Fruit fly (Drosophila melanogaster): ENCODE data around the gene CG18764.
A peak's percentile ranks its signal among the peaks of the same experiment; 100 is the strongest.

CG18764 gene

DNA sequence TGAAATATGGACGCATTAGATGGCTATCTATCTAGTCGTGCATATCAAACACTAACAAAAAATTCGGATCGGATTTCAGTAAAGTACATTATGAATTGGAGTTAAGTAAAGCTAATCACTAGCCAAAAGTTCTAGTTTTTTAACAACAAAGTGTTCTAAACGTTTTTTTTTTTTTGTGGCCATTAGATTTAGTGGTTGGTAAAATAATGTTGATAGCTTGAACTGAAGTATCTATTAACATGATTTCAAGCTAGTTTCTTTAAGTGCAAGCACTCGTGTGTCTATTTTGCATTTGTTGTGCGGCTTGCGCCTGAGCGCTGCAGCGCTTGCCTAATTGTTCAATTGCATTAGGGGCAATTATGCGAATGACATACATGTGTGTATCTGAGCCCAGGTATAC, 35.9 kb downstream of the CG18764 start (continued):
- no peak for TF ChIP-seq toy (GFP tag; IDR thresholded peaks at IDR 0.05)
- peak; percentile 41 for TF ChIP-seq gem (tag; optimal IDR thresholded peaks at IDR 0.05)
- no peak for TF ChIP-seq crp (GFP tag; optimal IDR thresholded peaks at IDR 0.05)
- TF ChIP-seq mam (GFP tag; optimal IDR thresholded peaks at IDR 0.05), result no peak
- no peak for TF ChIP-seq Dbx (GFP tag; IDR thresholded peaks at IDR 0.05)
- no peak for TF ChIP-seq CG4282 (GFP tag; optimal IDR thresholded peaks at IDR 0.05)
- TF ChIP-seq CG17612 (GFP tag; IDR thresholded peaks at IDR 0.05), result no peak
- peak in 1 of 2 experiments; percentile 31 for TF ChIP-seq Hr51 (GFP tag; optimal IDR thresholded peaks at IDR 0.05)
- no peak for TF ChIP-seq CG13287 (GFP tag; IDR thresholded peaks at IDR 0.05; ENCODE audit: partially characterized antibody)
- no peak for TF ChIP-seq CkIIα-i1 (GFP tag; IDR thresholded peaks at IDR 0.05)
- TF ChIP-seq CG11398 (GFP tag; optimal IDR thresholded peaks at IDR 0.05), result no peak
- TF ChIP-seq cad (GFP tag; optimal IDR thresholded peaks at IDR 0.05), result no peak
- no peak for TF ChIP-seq Hmx (GFP tag; optimal IDR thresholded peaks at IDR 0.05)
- no peak for TF ChIP-seq amos (GFP tag; IDR thresholded peaks at IDR 0.05; ENCODE audit: partially characterized antibody)
- TF ChIP-seq MESR4 (GFP tag; optimal IDR thresholded peaks at IDR 0.05), result no peak
- TF ChIP-seq CG15269 (tag; optimal IDR thresholded peaks at IDR 0.05), result peak; percentile 15
- peak; percentile 11 for TF ChIP-seq phol (tag; optimal IDR thresholded peaks at IDR 0.05)
- no peak for TF ChIP-seq pan (optimal IDR thresholded peaks at IDR 0.05)
- TF ChIP-seq pan (GFP tag; optimal IDR thresholded peaks at IDR 0.05 in 1 of 2, IDR thresholded peaks at IDR 0.05 in 1 of 2), result peak in 1 of 2 experiments; percentile 14
- no peak for TF ChIP-seq Camta (GFP tag; optimal IDR thresholded peaks at IDR 0.05)
- TF ChIP-seq dimm (GFP tag; IDR thresholded peaks at IDR 0.05), result no peak
- no peak for TF ChIP-seq NK7.1 (GFP tag; optimal IDR thresholded peaks at IDR 0.05)
- 0 out of 3 replicates have a peak, but pooled peaks have one; percentile 30 for TF ChIP-seq dysf (GFP tag; IDR thresholded peaks at IDR 0.05)
- no peak for TF ChIP-seq emc (GFP tag; optimal IDR thresholded peaks at IDR 0.05)
- no peak for TF ChIP-seq CG1792 (GFP tag; optimal IDR thresholded peaks at IDR 0.05)
- TF ChIP-seq cas (GFP tag; IDR thresholded peaks at IDR 0.05), result no peak
- TF ChIP-seq CG6683 (GFP tag; optimal IDR thresholded peaks at IDR 0.05), result no peak
- TF ChIP-seq hkb (optimal IDR thresholded peaks at IDR 0.05), result no peak
- TF ChIP-seq hkb (GFP tag; IDR thresholded peaks at IDR 0.05), result no peak
- peak; percentile 35; the same call in 1 of the 2 replicates for TF ChIP-seq Drgx (GFP tag; IDR thresholded peaks at IDR 0.05)
- TF ChIP-seq CG6689 (GFP tag; IDR thresholded peaks at IDR 0.05), result 0 out of 2 replicates have a peak, but pooled peaks have one; percentile 13
- TF ChIP-seq grn (GFP tag; optimal IDR thresholded peaks at IDR 0.05), result peak; percentile 4
- 0 out of 3 replicates have a peak, but pooled peaks have one; percentile 14 for TF ChIP-seq row (GFP tag; IDR thresholded peaks at IDR 0.05)
- TF ChIP-seq dmrt99B (tag; optimal IDR thresholded peaks at IDR 0.05), result peak; percentile 37
- no peak for TF ChIP-seq CTCF (GFP tag; optimal IDR thresholded peaks at IDR 0.05)
- TF ChIP-seq Vsx1 (GFP tag; optimal IDR thresholded peaks at IDR 0.05), result no peak
- no peak for TF ChIP-seq Ravus (GFP tag; IDR thresholded peaks at IDR 0.05)
- no peak for TF ChIP-seq her (GFP tag; optimal IDR thresholded peaks at IDR 0.05)
- no peak for TF ChIP-seq corto (GFP tag; optimal IDR thresholded peaks at IDR 0.05)
- no peak for TF ChIP-seq pita (GFP tag; optimal IDR thresholded peaks at IDR 0.05)
- TF ChIP-seq CG15073 (GFP tag; optimal IDR thresholded peaks at IDR 0.05), result no peak
- TF ChIP-seq gro (GFP tag; optimal IDR thresholded peaks at IDR 0.05), result no peak
- no peak for TF ChIP-seq CG11085 (GFP tag; IDR thresholded peaks at IDR 0.05)
- no peak for TF ChIP-seq CG33213 (GFP tag; optimal IDR thresholded peaks at IDR 0.05)
- TF ChIP-seq Ssrp (tag; optimal IDR thresholded peaks at IDR 0.05), result no peak
- 0 out of 2 replicates have a peak, but pooled peaks have one; percentile 6 for TF ChIP-seq esg (GFP tag; conservative IDR thresholded peaks at IDR 0.05)
- TF ChIP-seq gsb-n (tag; optimal IDR thresholded peaks at IDR 0.05), result no peak
- no peak for TF ChIP-seq Poxn (GFP tag; IDR thresholded peaks at IDR 0.05)
- TF ChIP-seq Stat92E (GFP tag; optimal IDR thresholded peaks at IDR 0.05), result no peak
- TF ChIP-seq CG15696 (tag; optimal IDR thresholded peaks at IDR 0.05), result no peak
- TF ChIP-seq HLH4C (GFP tag; IDR thresholded peaks at IDR 0.05; ENCODE audit: partially characterized antibody), result no peak
- no peak for TF ChIP-seq tio (GFP tag; optimal IDR thresholded peaks at IDR 0.05)
